Fruit fly (Drosophila melanogaster): ENCODE results near the gene Lgr4.

Gene Lgr4

dm6 chrX:13227505-13228207 lies 38.7 kb upstream of the Lgr4 start (continued):
- peak; percentile 59 for TF ChIP-seq kni (GFP tag; optimal IDR thresholded peaks at IDR 0.05)
- TF ChIP-seq CG1529 (GFP tag; optimal IDR thresholded peaks at IDR 0.05), result no peak
- peak; percentile 74 for TF ChIP-seq CG15479 (GFP tag; optimal IDR thresholded peaks at IDR 0.05)
- peak; percentile 44 for TF ChIP-seq sd (tag; optimal IDR thresholded peaks at IDR 0.05)
- TF ChIP-seq Ets65A (GFP tag), result peak; percentile 18
- no peak for TF ChIP-seq Awh (GFP tag; IDR thresholded peaks at IDR 0.05)
- no peak for TF ChIP-seq CG18476 (GFP tag; optimal IDR thresholded peaks at IDR 0.05)
- TF ChIP-seq zen (tag; optimal IDR thresholded peaks at IDR 0.05), result peak; percentile 92
- TF ChIP-seq tll (GFP tag; optimal IDR thresholded peaks at IDR 0.05), result peak in 1 of 2 experiments; percentile 91

- TF ChIP-seq CG14014 (GFP tag; IDR thresholded peaks at IDR 0.05) (no peak), ash1 (GFP tag; optimal IDR thresholded peaks at IDR 0.05) (no peak), lov (optimal IDR thresholded peaks at IDR 0.05) (no peak), lov (GFP tag; IDR thresholded peaks at IDR 0.05) (no peak), Neu2 (GFP tag; optimal IDR thresholded peaks at IDR 0.05; ENCODE audit: borderline replicate concordance) (no peak), CG8478 (optimal IDR thresholded peaks at IDR 0.05) (no peak), pfk (GFP tag; optimal IDR thresholded peaks at IDR 0.05) (no peak), CG1529 (GFP tag; optimal IDR thresholded peaks at IDR 0.05) (no peak), tap (tag; optimal IDR thresholded peaks at IDR 0.05) (peak; percentile 41), Myb (GFP tag; optimal IDR thresholded peaks at IDR 0.05) (no peak), ems (GFP tag; optimal IDR thresholded peaks at IDR 0.05) (no peak), CG15601 (tag; optimal IDR thresholded peaks at IDR 0.05) (no peak), Ptx1 (GFP tag; IDR thresholded peaks at IDR 0.05) (0 out of 2 replicates have a peak, but pooled peaks have one; percentile 28), croc (GFP tag; conservative IDR thresholded peaks at IDR 0.05) (no peak), Adf1 (GFP tag; IDR thresholded peaks at IDR 0.05) (no peak), CG10565 (GFP tag; optimal IDR thresholded peaks at IDR 0.05) (no peak), zf30C (GFP tag; optimal IDR thresholded peaks at IDR 0.05) (no peak), CG13775 (GFP tag; optimal IDR thresholded peaks at IDR 0.05) (peak; percentile 13), CG5245 (GFP tag; optimal IDR thresholded peaks at IDR 0.05) (no peak), Rfx (GFP tag; IDR thresholded peaks at IDR 0.05) (no peak), en (GFP tag; optimal IDR thresholded peaks at IDR 0.05) (no peak), CG6175 (GFP tag; IDR thresholded peaks at IDR 0.05) (no peak), nmo (GFP tag; optimal IDR thresholded peaks at IDR 0.05) (peak; percentile 50), al (GFP tag; IDR thresholded peaks at IDR 0.05) (no peak), Sin3A (optimal IDR thresholded peaks at IDR 0.05) (no peak), cas (GFP tag; IDR thresholded peaks at IDR 0.05) (no peak), inv (GFP tag; IDR thresholded peaks at IDR 0.05; ENCODE audit: partially characterized antibody) (no peak), Ets97D (GFP tag; optimal IDR thresholded peaks at IDR 0.05) (no peak), unc-4 (GFP tag; IDR thresholded peaks at IDR 0.05; ENCODE audit: partially characterized antibody) (no peak), CG2116 (GFP tag; optimal IDR thresholded peaks at IDR 0.05) (no peak), eyg (GFP tag; optimal IDR thresholded peaks at IDR 0.05) (no peak), tup (GFP tag; optimal IDR thresholded peaks at IDR 0.05) (no peak), CG10209 (GFP tag; optimal IDR thresholded peaks at IDR 0.05) (no peak), insv (GFP tag; optimal IDR thresholded peaks at IDR 0.05) (no peak), HLHmδ (GFP tag; optimal IDR thresholded peaks at IDR 0.05) (no peak), sr (GFP tag; IDR thresholded peaks at IDR 0.05) (no peak), CG17359 (tag; optimal IDR thresholded peaks at IDR 0.05) (peak; percentile 64), Dp (GFP tag; optimal IDR thresholded peaks at IDR 0.05) (no peak), Camta (GFP tag; optimal IDR thresholded peaks at IDR 0.05) (no peak), CG3726 (GFP tag; IDR thresholded peaks at IDR 0.05) (no peak), CkIIα-i1 (GFP tag; IDR thresholded peaks at IDR 0.05) (no peak), CG4360 (GFP tag; IDR thresholded peaks at IDR 0.05) (no peak)
Measured at dm6 chrX:13226478-13226877, 37.5 kb upstream of the Lgr4 start.

Measured in whole organism, embryonic.